Worm (Caenorhabditis elegans) whole organism, L1 larva: ENCODE results near the gene C05B5.16.

Source experiments
- C16A3.4 ChIP-seq: fragments of 150-350 bp; optimal IDR thresholded peaks from 2 replicates; lab custom pipeline; 2014; ENCODE audit warnings: missing biosample characterization, missing genetic modification characterization
- F16B12.6 ChIP-seq: fragments of 150-350 bp; optimal IDR thresholded peaks from 2 replicates; lab custom pipeline; 2014; ENCODE audit warnings: missing biosample characterization, missing genetic modification characterization
- aha-1 ChIP-seq: fragments of 150-350 bp; optimal IDR thresholded peaks from 2 replicates; lab custom pipeline; 2014; ENCODE audit warnings: missing biosample characterization, missing genetic modification characterization
- blmp-1 ChIP-seq: fragments of 150-350 bp; optimal IDR thresholded peaks from 2 replicates; lab custom pipeline; 2014; ENCODE audit warnings: missing biosample characterization, missing genetic modification characterization
- ceh-63 ChIP-seq: fragments of 200-800 bp; sonication (Bioruptor generic); optimal IDR thresholded peaks from 2 replicates; lab custom pipeline; 2018; ENCODE audit warnings: mild to moderate bottlenecking, missing genetic modification characterization, missing compliant biosample characterization
- ceh-88 ChIP-seq: fragments of 200-800 bp; sonication (Bioruptor generic); IDR thresholded peaks from 2 replicates; pipeline ENCODE4 v1.3.6; 2022; ENCODE audit warnings: missing genetic modification characterization, missing compliant biosample characterization
- ces-1 ChIP-seq: fragments of 150-350 bp; optimal IDR thresholded peaks from 2 replicates; lab custom pipeline; 2014; ENCODE audit warnings: missing biosample characterization, missing genetic modification reagents, missing genetic modification characterization
- efl-3 ChIP-seq: fragments of 200-800 bp; sonication (Bioruptor generic); optimal IDR thresholded peaks from 2 replicates; lab custom pipeline; 2018; ENCODE audit warnings: mild to moderate bottlenecking, missing genetic modification characterization, missing compliant biosample characterization
- egl-27 ChIP-seq, 2 experiments: fragments of 150-350 bp in 1 of 2; sonication (generic microtip); optimal IDR thresholded peaks; 3 replicates each; lab custom pipeline; 2017 to 2018; ENCODE audit warnings: missing biosample characterization in 2 of 2, missing genetic modification characterization in 2 of 2, missing genetic modification reagents in 2 of 2
- elt-2 ChIP-seq: sonication (generic microtip); optimal IDR thresholded peaks from 2 replicates; lab custom pipeline; 2016; ENCODE audit warnings: missing genetic modification characterization, mild to moderate bottlenecking, inconsistent platforms, missing compliant biosample characterization, missing genetic modification reagents
- ets-5 ChIP-seq: fragments of 200-800 bp; sonication (Bioruptor generic); IDR thresholded peaks from 2 replicates; pipeline ENCODE4 v1.3.6; 2022; ENCODE audit warnings: missing genetic modification characterization, missing compliant biosample characterization
- fkh-4 ChIP-seq: sonication (generic microtip); optimal IDR thresholded peaks from 2 replicates; lab custom pipeline; 2016; ENCODE audit warnings: missing compliant biosample characterization, missing genetic modification characterization, borderline replicate concordance
- fkh-8 ChIP-seq: sonication (generic microtip); optimal IDR thresholded peaks from 2 replicates; lab custom pipeline; 2016; ENCODE audit warnings: mild to moderate bottlenecking, missing genetic modification characterization, missing compliant biosample characterization
- grh-1 ChIP-seq: fragments of 200-800 bp; sonication (Bioruptor generic); IDR thresholded peaks from 2 replicates; pipeline ENCODE4 v1.3.6; 2022; ENCODE audit warnings: missing genetic modification reagents, missing genetic modification characterization, missing compliant biosample characterization
- hlh-17 ChIP-seq: fragments of 200-800 bp; sonication (Bioruptor generic); optimal IDR thresholded peaks from 2 replicates; lab custom pipeline; 2018; ENCODE audit warnings: missing genetic modification characterization, mild to moderate bottlenecking, missing compliant biosample characterization, moderate library complexity, borderline replicate concordance
- lin-15B ChIP-seq: fragments of 150-350 bp; sonication (generic microtip); optimal IDR thresholded peaks from 3 replicates; lab custom pipeline; 2014; ENCODE audit warnings: missing biosample characterization, missing genetic modification characterization
- lir-3 ChIP-seq: sonication (generic microtip); optimal IDR thresholded peaks from 2 replicates; lab custom pipeline; 2016; ENCODE audit warnings: mild to moderate bottlenecking, missing genetic modification characterization, moderate library complexity, missing compliant biosample characterization; ENCODE audit not compliant: poor library complexity
- lsy-2 ChIP-seq, 2 experiments: fragments of 150-350 bp; optimal IDR thresholded peaks; 2 replicates each; lab custom pipeline; 2014; ENCODE audit warnings: missing biosample characterization in 2 of 2, missing genetic modification characterization in 2 of 2
- mdl-1 ChIP-seq, 2 experiments: fragments of 150-350 bp; optimal IDR thresholded peaks; 2 replicates each; lab custom pipeline; 2014 to 2017; ENCODE audit warnings: missing biosample characterization in 2 of 2, missing genetic modification characterization in 2 of 2, inconsistent platforms in 1 of 2
- mep-1 ChIP-seq: fragments of 150-350 bp; optimal IDR thresholded peaks from 2 replicates; lab custom pipeline; 2014; ENCODE audit warnings: missing biosample characterization, missing genetic modification characterization
- nhr-12 ChIP-seq: sonication (generic microtip); optimal IDR thresholded peaks from 2 replicates; lab custom pipeline; 2017; ENCODE audit warnings: missing biosample characterization, missing genetic modification characterization
- nhr-20 ChIP-seq: sonication (generic microtip); optimal IDR thresholded peaks from 2 replicates; lab custom pipeline; 2016; ENCODE audit warnings: mild to moderate bottlenecking, missing genetic modification characterization, missing compliant biosample characterization
- nhr-28 ChIP-seq: fragments of 150-350 bp; optimal IDR thresholded peaks from 2 replicates; lab custom pipeline; 2014; ENCODE audit warnings: missing biosample characterization, missing genetic modification characterization
- nhr-47 ChIP-seq: sonication (generic microtip); optimal IDR thresholded peaks from 2 replicates; lab custom pipeline; 2016; ENCODE audit warnings: mild to moderate bottlenecking, missing genetic modification characterization, moderate library complexity, missing compliant biosample characterization
- nhr-71 ChIP-seq: sonication (generic microtip); optimal IDR thresholded peaks from 2 replicates; lab custom pipeline; 2016; ENCODE audit warnings: mild to moderate bottlenecking, missing genetic modification characterization, moderate library complexity, missing compliant biosample characterization
- nhr-84 ChIP-seq: sonication (generic microtip); optimal IDR thresholded peaks from 2 replicates; lab custom pipeline; 2017; ENCODE audit warnings: missing biosample characterization, missing genetic modification characterization
- nhr-85 ChIP-seq: sonication (generic microtip); peaks from one replicate; lab custom pipeline; 2016; ENCODE audit warnings: missing genetic modification characterization, inconsistent platforms, missing compliant biosample characterization
- rnt-1 ChIP-seq: sonication (generic microtip); optimal IDR thresholded peaks from 2 replicates; lab custom pipeline; 2016; ENCODE audit warnings: mild to moderate bottlenecking, missing genetic modification characterization, moderate library complexity, missing compliant biosample characterization
- sptf-1 ChIP-seq: fragments of 150-350 bp; optimal IDR thresholded peaks from 2 replicates; lab custom pipeline; 2014; ENCODE audit warnings: missing biosample characterization, missing genetic modification characterization
- swsn-7 ChIP-seq: sonication (generic microtip); optimal IDR thresholded peaks from 2 replicates; lab custom pipeline; 2016; ENCODE audit warnings: missing genetic modification characterization, missing compliant biosample characterization
- tbx-2 ChIP-seq: sonication (generic microtip); optimal IDR thresholded peaks from 2 replicates; lab custom pipeline; 2016; ENCODE audit warnings: missing genetic modification characterization, missing compliant biosample characterization
- unc-130 ChIP-seq: fragments of 150-350 bp; optimal IDR thresholded peaks from 2 replicates; lab custom pipeline; 2017; ENCODE audit warnings: missing biosample characterization, missing genetic modification characterization, inconsistent platforms
- unc-86 ChIP-seq: sonication (generic microtip); optimal IDR thresholded peaks from 2 replicates; lab custom pipeline; 2016; ENCODE audit warnings: missing genetic modification characterization, missing compliant biosample characterization
- unc-98 ChIP-seq: fragments of 200-800 bp; sonication (Bioruptor generic); IDR thresholded peaks from 2 replicates; pipeline ENCODE4 v1.3.6; 2022; ENCODE audit warnings: missing genetic modification characterization, missing compliant biosample characterization
- vab-15 ChIP-seq: sonication (generic microtip); optimal IDR thresholded peaks from 2 replicates; lab custom pipeline; 2017; ENCODE audit warnings: missing genotype, mild to moderate bottlenecking, missing genetic modification characterization, missing compliant biosample characterization
- zag-1 ChIP-seq: fragments of 150-350 bp; optimal IDR thresholded peaks from 2 replicates; lab custom pipeline; 2014; ENCODE audit warnings: missing biosample characterization, missing genetic modification characterization
- zip-4 ChIP-seq: fragments of 200-800 bp; sonication (Bioruptor generic); optimal IDR thresholded peaks from 2 replicates; lab custom pipeline; 2018; ENCODE audit warnings: mild to moderate bottlenecking, missing genetic modification characterization, moderate library complexity, missing compliant biosample characterization
- ztf-11 ChIP-seq, 2 experiments: sonication (generic microtip); optimal IDR thresholded peaks; 2 replicates each; lab custom pipeline; 2016 to 2017; ENCODE audit warnings: missing genetic modification characterization in 2 of 2, missing biosample characterization in 1 of 2, missing compliant biosample characterization in 1 of 2
- ztf-4 ChIP-seq: fragments of 150-350 bp; optimal IDR thresholded peaks from 2 replicates; lab custom pipeline; 2014; ENCODE audit warnings: missing biosample characterization, missing genetic modification characterization

Gene C05B5.16

DNA sequence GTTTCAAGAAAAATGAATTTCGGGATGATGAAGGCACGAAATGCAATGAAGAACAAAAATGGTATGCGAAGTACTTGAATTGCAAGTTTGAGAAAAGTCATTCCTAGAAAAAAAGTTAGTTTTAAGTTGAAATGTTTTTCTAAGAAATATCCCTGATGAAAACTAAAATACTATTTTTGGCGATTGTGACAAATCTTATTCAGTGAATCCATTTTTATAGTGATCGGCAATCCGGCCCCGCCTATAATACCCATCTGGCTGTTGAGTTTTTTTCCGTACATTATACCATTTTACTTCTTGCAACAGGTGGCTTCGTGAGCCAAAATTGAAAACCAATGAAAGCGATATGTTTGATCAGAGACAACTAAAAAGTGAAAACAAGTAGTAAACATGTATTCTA lies 13.0 kb upstream of the C05B5.16 start, which contains the start of gene C05B5.17:
C05B5.17 (minus strand) TSS at position 101 of the 400 bp plus-strand sequence.
- TF ChIP-seq ceh-63 (GFP tag; lab: Kevin White, UChicago), result no peak
- TF ChIP-seq nhr-71 (tag; lab: Kevin White, UChicago), result no peak
- TF ChIP-seq mdl-1 (tag; optimal IDR thresholded peaks at IDR 0.05; lab: Kevin White, UChicago), result no peak
- no peak for TF ChIP-seq zag-1 (tag; lab: Kevin White, UChicago)
- TF ChIP-seq ztf-11 (tag; optimal IDR thresholded peaks at IDR 0.05; lab: Kevin White, UChicago), result no peak

DNA sequence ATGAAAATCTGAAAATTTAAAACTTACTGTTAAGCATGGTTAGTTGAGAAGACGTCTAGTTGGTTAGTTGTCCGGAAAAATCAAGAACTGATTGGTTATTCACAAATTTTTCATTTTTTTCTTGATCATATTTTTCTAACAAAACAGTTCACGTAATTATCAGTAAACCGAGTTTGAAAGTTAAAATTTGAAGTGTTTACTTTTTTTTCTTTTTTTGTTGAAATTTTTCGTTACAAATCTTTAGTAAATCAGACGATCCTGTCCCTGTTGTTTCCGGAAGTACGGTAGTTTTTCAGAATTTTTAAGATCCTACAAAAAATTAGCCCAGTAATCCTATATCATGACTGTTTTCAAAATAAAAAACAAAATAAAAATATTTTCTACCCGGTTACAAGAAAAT lies 11.8 kb upstream of the C05B5.16 start, which contains the start of gene C05B5.2:
C05B5.2 (minus strand) TSS at position 101 of the 400 bp plus-strand sequence.
- no peak for TF ChIP-seq nhr-12
- TF ChIP-seq nhr-28 (tag; lab: Kevin White, UChicago), result no peak
- TF ChIP-seq mep-1, result no peak
- TF ChIP-seq vab-15 (tag; lab: Kevin White, UChicago), result no peak
- TF ChIP-seq nhr-85 (tag; lab: Kevin White, UChicago), result no peak
- no peak for TF ChIP-seq sptf-1 (tag; lab: Kevin White, UChicago)
- TF ChIP-seq blmp-1 (tag; lab: Kevin White, UChicago), result no peak
- no peak for TF ChIP-seq ztf-4 (tag; lab: Kevin White, UChicago)
- no peak for TF ChIP-seq efl-3 (GFP tag; lab: Kevin White, UChicago)
- TF ChIP-seq elt-2 (tag; lab: Kevin White, UChicago), result no peak
- no peak for TF ChIP-seq ces-1 (GFP tag; lab: Kevin White, UChicago)
- no peak for TF ChIP-seq tbx-2 (tag; lab: Kevin White, UChicago)
- no peak for TF ChIP-seq nhr-20 (tag; lab: Kevin White, UChicago)

DNA sequence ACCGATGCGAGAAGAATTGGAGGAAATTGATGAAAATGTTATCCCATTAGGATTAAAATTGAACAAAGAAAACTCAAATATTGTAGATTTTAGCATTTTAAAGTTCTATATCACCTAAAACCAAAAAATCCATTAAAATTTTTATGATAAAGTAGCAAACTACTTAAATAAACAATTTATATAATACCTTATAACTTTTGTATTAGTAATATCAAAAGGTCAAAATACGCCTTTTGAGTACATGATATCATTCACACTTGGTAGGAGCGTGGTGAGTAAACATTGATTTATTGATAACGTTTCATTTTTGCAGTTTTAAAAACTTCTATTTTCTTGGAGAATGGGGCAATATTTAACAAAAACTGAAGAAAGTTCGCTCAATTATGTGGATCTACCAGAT lies 11.2 kb upstream of the C05B5.16 start, which contains the start of gene C05B5.5:
C05B5.5 (plus strand) TSS at position 301 of the 400 bp plus-strand sequence.
- TF ChIP-seq zip-4 (GFP tag; lab: Kevin White, UChicago) (no peak), efl-3 (GFP tag; lab: Kevin White, UChicago) (no peak), ceh-63 (GFP tag; lab: Kevin White, UChicago) (no peak), ceh-88 (GFP tag; lab: Robert Waterston, UW) (no peak), egl-27 (tag; optimal IDR thresholded peaks at IDR 0.05; lab: Kevin White, UChicago) (no peak), tbx-2 (tag; lab: Kevin White, UChicago) (no peak), nhr-47 (no peak), swsn-7 (no peak), unc-86 (tag; lab: Kevin White, UChicago) (no peak), unc-98 (GFP tag; lab: Robert Waterston, UW) (no peak), ztf-11 (tag; optimal IDR thresholded peaks at IDR 0.05; lab: Kevin White, UChicago) (no peak), vab-15 (tag; lab: Kevin White, UChicago) (no peak), nhr-84 (tag; lab: Kevin White, UChicago) (no peak), grh-1 (GFP tag; lab: Robert Waterston, UW) (no peak), lsy-2 (tag; optimal IDR thresholded peaks at IDR 0.05; lab: Kevin White, UChicago) (no peak), F16B12.6 (no peak), rnt-1 (tag; lab: Kevin White, UChicago) (no peak), lir-3 (tag; lab: Kevin White, UChicago) (no peak), nhr-28 (tag; lab: Kevin White, UChicago) (no peak), C16A3.4 (tag; lab: Kevin White, UChicago) (no peak)

DNA sequence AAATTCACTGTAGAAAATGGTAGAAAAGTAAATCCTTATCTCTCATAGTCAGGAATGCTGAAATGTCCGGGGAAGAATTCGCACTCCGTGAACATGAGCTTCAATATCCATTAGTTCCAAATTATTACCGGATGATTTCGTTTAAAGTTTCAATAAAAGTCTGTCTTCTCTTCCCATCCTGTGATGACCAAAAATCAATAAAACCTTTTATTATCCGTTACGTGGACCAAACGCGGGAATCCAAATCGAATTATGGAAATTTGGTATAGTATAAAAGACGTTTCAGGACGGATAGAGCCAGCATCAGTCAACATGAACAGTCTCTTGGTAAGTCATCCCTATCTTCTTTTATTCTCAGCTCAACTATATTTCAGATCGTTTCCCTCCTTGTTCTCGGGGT lies 8.0 kb upstream of the C05B5.16 start, which contains the start of gene C05B5.11:
C05B5.11 (plus strand) TSS at position 301 of the 400 bp plus-strand sequence.
- TF ChIP-seq rnt-1 (tag; lab: Kevin White, UChicago) (no peak), fkh-8 (no peak), aha-1 (tag; lab: Kevin White, UChicago) (no peak), ets-5 (GFP tag; lab: Robert Waterston, UW) (no peak), nhr-12 (no peak), efl-3 (GFP tag; lab: Kevin White, UChicago) (no peak), nhr-84 (tag; lab: Kevin White, UChicago) (no peak), lin-15B (tag; lab: Kevin White, UChicago) (no peak), unc-130 (no peak), fkh-4 (tag; lab: Kevin White, UChicago) (no peak), hlh-17 (GFP tag; lab: Kevin White, UChicago) (no peak)
